Fruit fly (Drosophila melanogaster) whole organism, embryonic: Measurements from ENCODE around the gene Sulf1.

Experiments
- Ada2b ChIP-seq: fragments of 200-800 bp; sonication (Bioruptor generic); IDR thresholded peaks from 2 replicates; pipeline ENCODE4 v1.3.6; 2022; ENCODE audit warnings: missing biosample characterization, missing genetic modification characterization
- BEAF-32 ChIP-seq: fragments of 200-800 bp; sonication (Bioruptor generic); optimal IDR thresholded peaks from 3 replicates; lab custom pipeline; 2017; ENCODE audit warnings: missing biosample characterization, missing genetic modification characterization, mild to moderate bottlenecking, moderate library complexity, missing genetic modification reagents
- CG10209 ChIP-seq: fragments of 200-800 bp; sonication (Bioruptor generic); optimal IDR thresholded peaks from 3 replicates; lab custom pipeline; 2017; ENCODE audit warnings: missing biosample characterization, mild to moderate bottlenecking, missing genetic modification characterization, missing genetic modification reagents
- CG11398 ChIP-seq: fragments of 200-800 bp; sonication (Bioruptor generic); optimal IDR thresholded peaks from 2 replicates; lab custom pipeline; 2016; ENCODE audit warnings: missing biosample characterization, missing genetic modification characterization
- CG12299 ChIP-seq: fragments of 200-800 bp; sonication (Bioruptor generic); optimal IDR thresholded peaks from 2 replicates; lab custom pipeline; 2018; ENCODE audit warnings: missing biosample characterization, mild to moderate bottlenecking, missing genetic modification characterization
- CG14014 ChIP-seq: fragments of 200-800 bp; sonication (Bioruptor generic); IDR thresholded peaks from 2 replicates; pipeline ENCODE4 v1.3.6; 2022; ENCODE audit warnings: missing biosample characterization, missing genetic modification characterization
- CG14441 ChIP-seq: fragments of 200-800 bp; sonication (Bioruptor generic); IDR thresholded peaks from 2 replicates; pipeline ENCODE4 v1.3.6; 2022; ENCODE audit warnings: missing biosample characterization, missing genetic modification characterization
- CG15601 ChIP-seq: fragments of 200-800 bp; sonication (Bioruptor generic); optimal IDR thresholded peaks from 3 replicates; lab custom pipeline; 2019; ENCODE audit warnings: missing biosample characterization, mild to moderate bottlenecking, missing genetic modification characterization, moderate library complexity
- CG1647 ChIP-seq: fragments of 200-800 bp; sonication (Bioruptor generic); optimal IDR thresholded peaks from 3 replicates; lab custom pipeline; 2016; ENCODE audit warnings: missing biosample characterization, missing genetic modification characterization
- CG31441 ChIP-seq: fragments of 200-800 bp; sonication (Bioruptor generic); IDR thresholded peaks from 2 replicates; pipeline ENCODE4 v1.3.6; 2022; ENCODE audit warnings: missing biosample characterization, missing genetic modification characterization
- CG3281 ChIP-seq: fragments of 200-800 bp; sonication (Bioruptor generic); optimal IDR thresholded peaks from 3 replicates; lab custom pipeline; 2017; ENCODE audit warnings: missing biosample characterization, mild to moderate bottlenecking, missing genetic modification characterization
- CG33557 ChIP-seq: fragments of 200-800 bp; sonication (Bioruptor generic); optimal IDR thresholded peaks from 2 replicates; lab custom pipeline; 2019; ENCODE audit warnings: missing biosample characterization, mild to moderate bottlenecking, missing genetic modification characterization, moderate library complexity
- CG4360 ChIP-seq: fragments of 200-800 bp; sonication (Bioruptor generic); IDR thresholded peaks from 2 replicates; pipeline ENCODE4 v1.3.6; 2022; ENCODE audit warnings: missing biosample characterization, missing genetic modification characterization
- CG4730 ChIP-seq: fragments of 200-800 bp; sonication (Bioruptor generic); IDR thresholded peaks from 2 replicates; pipeline ENCODE4 v1.3.6; 2022; ENCODE audit warnings: missing biosample characterization, missing genetic modification characterization
- CG6791 ChIP-seq: fragments of 200-800 bp; sonication (Bioruptor generic); IDR thresholded peaks from 3 replicates; pipeline ENCODE4 v1.3.6; 2022; ENCODE audit warnings: missing biosample characterization, missing genetic modification characterization; ENCODE audit not compliant: partially characterized antibody
- CG8944 ChIP-seq: fragments of 200-800 bp; sonication (Bioruptor generic); optimal IDR thresholded peaks from 3 replicates; lab custom pipeline; 2016; ENCODE audit warnings: missing biosample characterization, missing genetic modification characterization
- CG9437 ChIP-seq: fragments of 200-800 bp; sonication (Bioruptor generic); optimal IDR thresholded peaks from 2 replicates; lab custom pipeline; 2018; ENCODE audit warnings: missing biosample characterization, mild to moderate bottlenecking, missing genetic modification characterization
- CG9876 ChIP-seq: fragments of 200-800 bp; sonication (Bioruptor generic); optimal IDR thresholded peaks from 2 replicates; lab custom pipeline; 2016; ENCODE audit warnings: missing biosample characterization, missing genetic modification characterization
- CHES-1-like ChIP-seq: fragments of 200-800 bp; sonication (Bioruptor generic); optimal IDR thresholded peaks from 2 replicates; lab custom pipeline; 2016; ENCODE audit warnings: missing biosample characterization, missing genetic modification characterization
- Chrac-16 ChIP-seq: fragments of 200-800 bp; sonication (Bioruptor generic); optimal IDR thresholded peaks from 3 replicates; lab custom pipeline; 2016; ENCODE audit warnings: missing biosample characterization, missing genetic modification characterization
- Dip3 ChIP-seq: fragments of 200-800 bp; sonication (Bioruptor generic); optimal IDR thresholded peaks from 3 replicates; lab custom pipeline; 2016; ENCODE audit warnings: missing biosample characterization, missing genetic modification characterization
- Drgx ChIP-seq: fragments of 200-800 bp; sonication (Bioruptor generic); IDR thresholded peaks from 2 replicates; pipeline ENCODE4 v1.3.6; 2022; ENCODE audit warnings: missing biosample characterization, missing genetic modification characterization
- Kr ChIP-seq: fragments of 200-800 bp; sonication (Bioruptor generic); optimal IDR thresholded peaks from 2 replicates; lab custom pipeline; 2017; ENCODE audit warnings: missing biosample characterization, mild to moderate bottlenecking, missing genetic modification characterization
- Side ChIP-seq: fragments of 200-800 bp; sonication (Bioruptor generic); optimal IDR thresholded peaks from 2 replicates; lab custom pipeline; 2016; ENCODE audit warnings: missing biosample characterization, missing genetic modification characterization
- Sox100B ChIP-seq: fragments of 200-800 bp; sonication (Bioruptor generic); optimal IDR thresholded peaks from 3 replicates; lab custom pipeline; 2018; ENCODE audit warnings: missing biosample characterization, mild to moderate bottlenecking, missing genetic modification characterization
- Taf1 ChIP-seq: fragments of 200-800 bp; sonication (Bioruptor generic); IDR thresholded peaks from 2 replicates; pipeline ENCODE4 v1.3.6; 2022; ENCODE audit warnings: missing biosample characterization, missing genetic modification characterization
- ato ChIP-seq: fragments of 200-800 bp; sonication (Bioruptor generic); IDR thresholded peaks from 2 replicates; pipeline ENCODE4 v1.3.6; 2022; ENCODE audit warnings: missing biosample characterization, missing genetic modification characterization; ENCODE audit not compliant: partially characterized antibody
- bowl ChIP-seq: fragments of 200-800 bp; sonication (Bioruptor generic); IDR thresholded peaks from 2 replicates; pipeline ENCODE4 v1.3.6; 2022; ENCODE audit warnings: missing biosample characterization, missing genetic modification characterization
- bsh ChIP-seq, 2 experiments: fragments of 200-800 bp; sonication (Bioruptor generic); optimal IDR thresholded peaks; 2 replicates each; lab custom pipeline; 2017 to 2018; ENCODE audit warnings: mild to moderate bottlenecking in 2 of 2, missing biosample characterization in 2 of 2, missing genetic modification characterization in 2 of 2, moderate library complexity in 1 of 2
- cad ChIP-seq: fragments of >200 bp; optimal IDR thresholded peaks from 2 replicates; lab custom pipeline; 2017; ENCODE audit warnings: missing biosample characterization, missing genetic modification characterization
- chif ChIP-seq, 2 experiments: fragments of 200-800 bp; sonication (Bioruptor generic); optimal IDR thresholded peaks; 3 replicates each; lab custom pipeline; 2016; ENCODE audit warnings: missing biosample characterization in 2 of 2, missing genetic modification characterization in 2 of 2
- chinmo ChIP-seq: fragments of 200-800 bp; sonication (Bioruptor generic); IDR thresholded peaks from 4 replicates; pipeline ENCODE4 v1.3.6; 2022; ENCODE audit warnings: missing biosample characterization, missing genetic modification characterization; ENCODE audit not compliant: partially characterized antibody
- dan ChIP-seq: fragments of 200-800 bp; sonication (Bioruptor generic); IDR thresholded peaks from 2 replicates; pipeline ENCODE4 v1.3.6; 2022; ENCODE audit warnings: missing biosample characterization, missing genetic modification characterization
- danr ChIP-seq: fragments of 200-800 bp; sonication (Bioruptor generic); IDR thresholded peaks from 2 replicates; pipeline ENCODE4 v1.3.6; 2022; ENCODE audit warnings: missing biosample characterization, missing genetic modification characterization
- dimm ChIP-seq: fragments of 200-800 bp; sonication (Bioruptor generic); IDR thresholded peaks from 2 replicates; pipeline ENCODE4 v1.3.6; 2022; ENCODE audit warnings: missing biosample characterization, missing genetic modification characterization
- dm ChIP-seq: fragments of 200-800 bp; sonication (Bioruptor generic); optimal IDR thresholded peaks from 3 replicates; lab custom pipeline; 2016; ENCODE audit warnings: missing biosample characterization, missing genetic modification characterization
- dpn ChIP-seq, 2 experiments: fragments of 200-800 bp; sonication (Bioruptor generic); optimal IDR thresholded peaks; 3 replicates each; lab custom pipeline; 2016; ENCODE audit warnings: missing biosample characterization in 2 of 2, missing genetic modification characterization in 2 of 2
- ems ChIP-seq: fragments of 200-800 bp; sonication (Bioruptor generic); optimal IDR thresholded peaks from 3 replicates; lab custom pipeline; 2016; ENCODE audit warnings: missing biosample characterization, missing genetic modification characterization
- esg ChIP-seq: fragments of 200-800 bp; sonication (Bioruptor generic); conservative IDR thresholded peaks from 2 replicates; pipeline ENCODE4 v1.3.6; 2022; ENCODE audit warnings: missing biosample characterization, missing genetic modification characterization
- eyg ChIP-seq: fragments of 200-800 bp; sonication (Bioruptor generic); optimal IDR thresholded peaks from 3 replicates; lab custom pipeline; 2016; ENCODE audit warnings: missing biosample characterization, missing genetic modification characterization
- gcm ChIP-seq: fragments of 200-800 bp; sonication (Bioruptor generic); optimal IDR thresholded peaks from 2 replicates; lab custom pipeline; 2019; ENCODE audit warnings: missing biosample characterization, mild to moderate bottlenecking, missing genetic modification characterization, moderate library complexity
- her ChIP-seq: fragments of 200-800 bp; sonication (Bioruptor generic); optimal IDR thresholded peaks from 2 replicates; lab custom pipeline; 2016; ENCODE audit warnings: missing biosample characterization, missing genetic modification characterization
- odd ChIP-seq: fragments of 200-800 bp; sonication (Bioruptor generic); optimal IDR thresholded peaks from 2 replicates; lab custom pipeline; 2017; ENCODE audit warnings: missing biosample characterization, mild to moderate bottlenecking, missing genetic modification characterization
- peb ChIP-seq: fragments of 200-800 bp; sonication (Bioruptor generic); IDR thresholded peaks from 2 replicates; pipeline ENCODE4 v1.3.6; 2022; ENCODE audit warnings: missing biosample characterization, missing genetic modification characterization
- prd ChIP-seq, 3 experiments: fragments of >200 bp in 2 of 3; fragments of 200-800 bp in 1 of 3; sonication (Bioruptor generic) in 1 of 3; optimal IDR thresholded peaks in 2 of 3; IDR thresholded peaks in 1 of 3; 2 replicates in 2 of 3; 3 replicates in 1 of 3; pipeline versions ENCODE4 v1.3.6 to Lab custom; 2017 to 2022; ENCODE audit warnings: missing biosample characterization in 1 of 3, missing genetic modification characterization in 1 of 3
- row ChIP-seq: fragments of 200-800 bp; sonication (Bioruptor generic); IDR thresholded peaks from 3 replicates; pipeline ENCODE4 v1.3.6; 2022; ENCODE audit warnings: missing biosample characterization, missing genetic modification characterization
- sisA ChIP-seq: fragments of 200-800 bp; sonication (Bioruptor generic); IDR thresholded peaks from 2 replicates; pipeline ENCODE4 v1.3.6; 2022; ENCODE audit warnings: missing biosample characterization, missing genetic modification characterization
- stc ChIP-seq: fragments of 200-800 bp; sonication (Bioruptor generic); IDR thresholded peaks from 2 replicates; pipeline ENCODE4 v1.3.6; 2022; ENCODE audit warnings: missing biosample characterization, missing genetic modification characterization
- stwl ChIP-seq: fragments of 200-800 bp; sonication (Bioruptor generic); optimal IDR thresholded peaks from 3 replicates; lab custom pipeline; 2018; ENCODE audit warnings: missing biosample characterization, mild to moderate bottlenecking, missing genetic modification characterization, moderate library complexity
- tap ChIP-seq: fragments of 200-800 bp; optimal IDR thresholded peaks from 3 replicates; lab custom pipeline; 2019; ENCODE audit warnings: missing biosample characterization, mild to moderate bottlenecking, missing genetic modification characterization, moderate library complexity

Gene Sulf1

dm6 chr3R:16282080-16282690 is 57.2 kb downstream of the Sulf1 start (continued):
- TF ChIP-seq BEAF-32 (GFP tag; lab: Kevin White, UChicago) = no peak
- TF ChIP-seq CG12299 (tag; lab: Kevin White, UChicago) = no peak
- peak; percentile 48; the same call in 1 of the 3 replicates for TF ChIP-seq CG6791 (GFP tag; lab: Robert Waterston, UW)
- no peak for TF ChIP-seq ato (GFP tag; lab: Robert Waterston, UW)
- no peak for TF ChIP-seq CG4730 (GFP tag; lab: Robert Waterston, UW)
- no peak for TF ChIP-seq CG9437
- no peak for TF ChIP-seq CG15601 (tag; lab: Kevin White, UChicago)
- TF ChIP-seq CG1647 (GFP tag; lab: Kevin White, UChicago) = no peak
- TF ChIP-seq esg (GFP tag; lab: Robert Waterston, UW) = no peak
- no peak for TF ChIP-seq odd (GFP tag; lab: Kevin White, UChicago)
- TF ChIP-seq danr (GFP tag; lab: Robert Waterston, UW) = no peak
- no peak for TF ChIP-seq CG3281 (GFP tag; lab: Kevin White, UChicago)
- peak; percentile 98 for TF ChIP-seq stwl (tag; lab: Kevin White, UChicago)
- no peak for TF ChIP-seq row (GFP tag; lab: Robert Waterston, UW)
- TF ChIP-seq CHES-1-like = peak; percentile 0
- no peak for TF ChIP-seq eyg (GFP tag; lab: Kevin White, UChicago)
- TF ChIP-seq dm (GFP tag; lab: Kevin White, UChicago) = peak; percentile 45
- peak; percentile 88 for TF ChIP-seq cad (GFP tag; lab: Kevin White, UChicago)
- no peak for TF ChIP-seq tap (tag; lab: Kevin White, UChicago)
- TF ChIP-seq ems = no peak
- peak; percentile 91 for TF ChIP-seq CG4360 (GFP tag; lab: Robert Waterston, UW)
- no peak for TF ChIP-seq chif (GFP tag; optimal IDR thresholded peaks at IDR 0.05; lab: Kevin White, UChicago)
- no peak for TF ChIP-seq CG8944 (GFP tag; lab: Kevin White, UChicago)
- TF ChIP-seq Ada2b (GFP tag; lab: Robert Waterston, UW) = no peak
- no peak for TF ChIP-seq Dip3 (GFP tag; lab: Kevin White, UChicago)
- TF ChIP-seq CG11398 (GFP tag; lab: Kevin White, UChicago) = no peak
- TF ChIP-seq Sox100B = peak; percentile 27
- TF ChIP-seq CG14014 (GFP tag; lab: Robert Waterston, UW) = no peak
- TF ChIP-seq peb (GFP tag; lab: Robert Waterston, UW) = no peak
- TF ChIP-seq bowl (GFP tag; lab: Robert Waterston, UW) = no peak
- peak; percentile 2 for TF ChIP-seq CG33557
- peak in 1 of 2 experiments; percentile 12 for TF ChIP-seq bsh (GFP tag; optimal IDR thresholded peaks at IDR 0.05; lab: Kevin White, UChicago)
- 0 out of 2 replicates have a peak, but pooled peaks have one; percentile 7 for TF ChIP-seq Drgx (GFP tag; lab: Robert Waterston, UW)
- TF ChIP-seq chinmo (GFP tag; lab: Robert Waterston, UW) = peak; percentile 75; the same call in 1 of the 4 replicates
- TF ChIP-seq dimm (GFP tag; lab: Robert Waterston, UW) = no peak
- no peak for TF ChIP-seq Side
- TF ChIP-seq sisA (GFP tag; lab: Robert Waterston, UW) = no peak
- TF ChIP-seq Taf1 (GFP tag; lab: Robert Waterston, UW) = no peak
- no peak for TF ChIP-seq CG31441
- peak; percentile 29 for TF ChIP-seq CG10209 (GFP tag; lab: Kevin White, UChicago)
- TF ChIP-seq Chrac-16 (GFP tag; lab: Kevin White, UChicago) = no peak
- TF ChIP-seq her (GFP tag; lab: Kevin White, UChicago) = no peak
- peak; percentile 83 for TF ChIP-seq Kr (GFP tag; lab: Kevin White, UChicago)
- TF ChIP-seq gcm (GFP tag; lab: Kevin White, UChicago) = no peak
- 0 out of 2 replicates have a peak, but pooled peaks have one; percentile 33 for TF ChIP-seq CG14441 (GFP tag; lab: Robert Waterston, UW)
- TF ChIP-seq stc (GFP tag; lab: Robert Waterston, UW) = no peak
- no peak for TF ChIP-seq CG9876 (GFP tag; lab: Kevin White, UChicago)
- no peak for TF ChIP-seq dan (GFP tag; lab: Robert Waterston, UW)
- TF ChIP-seq prd (optimal IDR thresholded peaks at IDR 0.05; lab: Kevin White, UChicago) = no peak
- TF ChIP-seq prd (GFP tag; IDR thresholded peaks at IDR 0.05; lab: Robert Waterston, UW) = no peak
- peak in 1 of 2 experiments; percentile 7 for TF ChIP-seq dpn (GFP tag; optimal IDR thresholded peaks at IDR 0.05; lab: Kevin White, UChicago)
